Fruit fly (Drosophila melanogaster): Measurements from ENCODE around the gene Pi3K68D.

- TF ChIP-seq CG32121 (GFP tag; IDR thresholded peaks at IDR 0.05) (no peak), EcR (GFP tag; optimal IDR thresholded peaks at IDR 0.05) (no peak), CG9948 (tag; optimal IDR thresholded peaks at IDR 0.05) (no peak), CG8301 (tag; optimal IDR thresholded peaks at IDR 0.05) (no peak), Ets98B (GFP tag; IDR thresholded peaks at IDR 0.05) (no peak), Pif1A (GFP tag; optimal IDR thresholded peaks at IDR 0.05) (no peak), CG17806 (tag; optimal IDR thresholded peaks at IDR 0.05) (no peak), CG12605 (GFP tag; IDR thresholded peaks at IDR 0.05) (no peak), CG10348 (GFP tag; IDR thresholded peaks at IDR 0.05) (no peak)
Observed at dm6 chr3L:11795440-11795983, 5.7 kb upstream of the Pi3K68D start, which contains the start of gene Klp68D.

All from whole organism, pupa.